Worm (Caenorhabditis elegans) whole organism, mixed stage, embryonic: Measurements from ENCODE around the gene ugt-16.

Source experiments
- blmp-1 ChIP-seq: fragments of 150-350 bp; optimal IDR thresholded peaks from 2 replicates; lab custom pipeline; 2014; ENCODE audit warnings: missing biosample characterization, missing genetic modification characterization
- ceh-43 ChIP-seq: fragments of 200-800 bp; sonication (Bioruptor generic); optimal IDR thresholded peaks from 2 replicates; lab custom pipeline; 2018; ENCODE audit warnings: mild to moderate bottlenecking, missing genetic modification characterization, moderate library complexity, missing compliant biosample characterization
- ceh-83 ChIP-seq: fragments of 200-800 bp; sonication (Bioruptor generic); optimal IDR thresholded peaks from 2 replicates; lab custom pipeline; 2018; ENCODE audit warnings: mild to moderate bottlenecking, missing genetic modification characterization, missing compliant biosample characterization
- ces-1 ChIP-seq: fragments of 150-350 bp; optimal IDR thresholded peaks from 2 replicates; lab custom pipeline; 2014; ENCODE audit warnings: missing biosample characterization, missing genetic modification reagents, missing genetic modification characterization
- cnd-1 ChIP-seq: fragments of 200-800 bp; sonication (Bioruptor generic); optimal IDR thresholded peaks from 2 replicates; lab custom pipeline; 2018; ENCODE audit warnings: mild to moderate bottlenecking, missing genetic modification characterization, missing compliant biosample characterization
- elt-1 ChIP-seq: sonication (generic microtip); optimal IDR thresholded peaks from 2 replicates; lab custom pipeline; 2017; ENCODE audit warnings: missing genetic modification characterization, mild to moderate bottlenecking, missing compliant biosample characterization, antibody characterized with exemption, moderate library complexity, borderline replicate concordance; ENCODE audit not compliant: insufficient read depth
- elt-3 ChIP-seq: fragments of 150-350 bp; optimal IDR thresholded peaks from 2 replicates; lab custom pipeline; 2014; ENCODE audit warnings: missing biosample characterization, missing genetic modification characterization
- flh-1 ChIP-seq: fragments of 200-800 bp; sonication (Bioruptor generic); optimal IDR thresholded peaks from 2 replicates; lab custom pipeline; 2018; ENCODE audit warnings: mild to moderate bottlenecking, missing genetic modification characterization, moderate library complexity, missing compliant biosample characterization
- ham-2 ChIP-seq: fragments of 200-800 bp; sonication (Bioruptor generic); optimal IDR thresholded peaks from 2 replicates; lab custom pipeline; 2018; ENCODE audit warnings: mild to moderate bottlenecking, missing genetic modification characterization, missing compliant biosample characterization
- lin-32 ChIP-seq: fragments of 200-800 bp; sonication (Bioruptor generic); optimal IDR thresholded peaks from 2 replicates; lab custom pipeline; 2018; ENCODE audit warnings: mild to moderate bottlenecking, missing genetic modification characterization, missing compliant biosample characterization
- mab-5 ChIP-seq: fragments of 150-350 bp; optimal IDR thresholded peaks from 2 replicates; lab custom pipeline; 2014; ENCODE audit warnings: missing biosample characterization, missing genetic modification characterization
- mep-1 ChIP-seq: fragments of 150-350 bp; optimal IDR thresholded peaks from 2 replicates; lab custom pipeline; 2017; ENCODE audit warnings: missing biosample characterization, missing genetic modification reagents, missing genetic modification characterization, inconsistent platforms
- mls-2 ChIP-seq: sonication (generic microtip); optimal IDR thresholded peaks from 2 replicates; lab custom pipeline; 2016; ENCODE audit warnings: mild to moderate bottlenecking, missing genetic modification characterization, moderate library complexity, missing compliant biosample characterization
- nhr-12 ChIP-seq: fragments of 150-350 bp; optimal IDR thresholded peaks from 2 replicates; lab custom pipeline; 2014; ENCODE audit warnings: missing biosample characterization, missing genetic modification characterization
- nhr-2 ChIP-seq: fragments of 150-350 bp; optimal IDR thresholded peaks from 2 replicates; lab custom pipeline; 2014; ENCODE audit warnings: missing biosample characterization, missing genetic modification characterization
- nhr-237 ChIP-seq: fragments of 150-350 bp; optimal IDR thresholded peaks from 2 replicates; lab custom pipeline; 2014; ENCODE audit warnings: missing biosample characterization, missing genetic modification characterization
- nhr-28 ChIP-seq: fragments of 150-350 bp; optimal IDR thresholded peaks from 2 replicates; lab custom pipeline; 2014; ENCODE audit warnings: missing biosample characterization, missing genetic modification characterization
- pha-4 ChIP-seq: fragments of 150-350 bp; optimal IDR thresholded peaks from 2 replicates; lab custom pipeline; 2018; ENCODE audit warnings: missing biosample characterization, missing genetic modification reagents, missing genetic modification characterization
- sem-2 ChIP-seq: fragments of 200-800 bp; sonication (Bioruptor generic); optimal IDR thresholded peaks from 2 replicates; lab custom pipeline; 2018; ENCODE audit warnings: mild to moderate bottlenecking, missing genetic modification characterization, missing compliant biosample characterization
- snpc-4 ChIP-seq: fragments of 150-350 bp; optimal IDR thresholded peaks from 2 replicates; lab custom pipeline; 2014; ENCODE audit warnings: missing biosample characterization, missing genetic modification characterization
- sptf-1 ChIP-seq: sonication (generic microtip); optimal IDR thresholded peaks from 2 replicates; lab custom pipeline; 2017; ENCODE audit warnings: mild to moderate bottlenecking, missing genetic modification characterization, moderate library complexity, missing compliant biosample characterization
- tbx-8 ChIP-seq: fragments of 200-800 bp; sonication (Bioruptor generic); optimal IDR thresholded peaks from 2 replicates; lab custom pipeline; 2018; ENCODE audit warnings: mild to moderate bottlenecking, missing genetic modification characterization, moderate library complexity, missing compliant biosample characterization
- unc-120 ChIP-seq: sonication (generic microtip); optimal IDR thresholded peaks from 2 replicates; lab custom pipeline; 2017; ENCODE audit warnings: missing genetic modification characterization, missing compliant biosample characterization; ENCODE audit not compliant: poor library complexity, severe bottlenecking
- unc-39 ChIP-seq: fragments of 150-350 bp; optimal IDR thresholded peaks from 2 replicates; lab custom pipeline; 2014; ENCODE audit warnings: missing biosample characterization, missing genetic modification characterization
- unc-62 ChIP-seq: fragments of 150-350 bp; optimal IDR thresholded peaks from 2 replicates; lab custom pipeline; 2014; ENCODE audit warnings: missing biosample characterization, missing genetic modification reagents, missing genetic modification characterization
- ztf-11 ChIP-seq: fragments of 150-350 bp; optimal IDR thresholded peaks from 2 replicates; lab custom pipeline; 2014; ENCODE audit warnings: missing biosample characterization, missing genetic modification characterization

Gene ugt-16

DNA sequence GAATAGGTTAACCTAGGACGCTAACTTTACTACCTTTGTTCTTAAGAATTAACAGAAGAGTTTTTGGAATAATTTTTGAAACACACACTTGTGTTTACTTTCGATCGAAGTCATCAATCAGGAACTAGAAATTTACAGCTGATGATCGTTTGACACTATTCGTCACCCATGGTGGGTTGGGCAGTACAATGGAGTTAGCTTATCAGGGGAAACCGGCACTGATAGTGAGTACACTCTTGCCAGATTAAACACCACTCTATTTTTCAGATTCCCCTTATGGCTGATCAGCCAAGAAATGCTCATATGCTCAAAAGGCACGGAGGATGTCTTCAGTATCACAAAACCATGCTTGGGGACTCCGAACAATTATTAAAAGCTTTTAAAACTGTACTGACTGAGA is 2.8 kb upstream of the ugt-16 start:
- TF ChIP-seq nhr-12 (tag; lab: Kevin White, UChicago) (no peak), mab-5 (tag; lab: Kevin White, UChicago) (no peak), unc-62 (GFP tag; lab: Kevin White, UChicago) (no peak), mep-1 (tag; lab: Kevin White, UChicago) (no peak), blmp-1 (tag; lab: Kevin White, UChicago) (no peak), elt-3 (tag; lab: Kevin White, UChicago) (no peak), nhr-2 (tag; lab: Kevin White, UChicago) (no peak)

DNA sequence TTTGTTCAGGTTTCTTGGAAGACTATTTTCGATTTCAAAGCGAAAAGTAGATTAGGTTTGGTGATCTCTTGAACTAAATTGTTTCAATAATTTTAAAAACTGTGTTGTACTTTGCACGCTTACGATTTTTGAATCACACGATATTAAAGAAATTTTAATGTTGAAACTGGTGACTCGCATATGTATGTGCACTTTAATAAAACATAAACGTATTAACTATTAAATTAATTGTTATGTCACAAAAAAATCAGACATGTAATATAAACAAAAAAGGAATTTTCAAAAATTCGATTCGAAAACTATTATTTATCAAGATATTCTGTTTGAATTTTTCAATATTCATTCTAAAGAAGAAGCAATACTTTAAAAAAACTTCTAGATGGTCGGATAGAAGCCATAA is 2.4 kb downstream of the ugt-16 start, which contains the start of gene ugt-15:
TSS of gene ugt-15 (plus strand) at position 301 of the 400 bp plus-strand sequence.
- no peak for TF ChIP-seq elt-1
- no peak for TF ChIP-seq nhr-237 (tag; lab: Kevin White, UChicago)

DNA sequence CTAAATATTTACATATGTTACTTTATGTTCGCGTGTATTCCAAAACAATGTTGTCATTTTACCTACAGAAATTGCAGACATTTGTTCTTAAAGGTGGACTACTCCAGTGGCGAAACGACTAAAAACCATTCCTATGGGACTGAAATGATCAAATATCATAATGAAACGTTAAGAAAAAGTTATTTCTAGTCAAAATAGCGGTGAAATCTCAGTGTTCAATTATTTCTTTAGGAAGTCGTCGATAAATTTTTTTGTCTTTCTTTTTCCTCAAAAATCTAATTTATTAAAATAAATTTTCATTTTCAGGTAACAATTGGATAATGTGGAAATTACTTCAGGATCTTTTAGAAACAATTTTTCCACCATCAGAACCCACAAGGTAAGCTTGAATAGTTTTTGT is 10.6 kb downstream of the ugt-16 start, which contains the start of gene C44H9.4:
TSS of gene C44H9.4 (plus strand) at position 301 of the 400 bp plus-strand sequence.
- TF ChIP-seq tbx-8 (GFP tag; lab: Kevin White, UChicago) (no peak), elt-1 (no peak), ham-2 (no peak)

DNA sequence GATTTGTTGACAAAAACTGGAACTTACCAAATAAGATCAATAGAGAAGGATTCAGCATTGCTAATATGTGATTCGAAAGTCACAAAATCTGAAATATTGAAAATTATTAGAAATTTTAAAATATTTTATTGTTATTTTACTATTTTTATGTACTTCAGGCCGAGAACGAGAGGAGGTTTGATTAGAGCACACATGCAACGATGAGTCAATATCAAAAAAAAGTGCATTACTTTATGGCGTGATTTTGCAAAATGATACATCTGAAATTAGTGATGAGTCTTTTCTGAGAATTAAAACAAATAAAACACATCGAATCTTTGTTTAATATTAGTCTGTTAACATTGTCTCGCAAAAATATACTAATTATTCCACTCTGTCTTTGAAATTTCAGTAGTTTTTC is 19.9 kb downstream of the ugt-16 start:
- no peak for TF ChIP-seq mep-1 (tag; lab: Kevin White, UChicago)
- no peak for TF ChIP-seq unc-120 (tag; lab: Kevin White, UChicago)
- no peak for TF ChIP-seq sem-2 (GFP tag; lab: Kevin White, UChicago)
- no peak for TF ChIP-seq unc-62 (GFP tag; lab: Kevin White, UChicago)
- no peak for TF ChIP-seq blmp-1 (tag; lab: Kevin White, UChicago)
- TF ChIP-seq tbx-8 (GFP tag; lab: Kevin White, UChicago), result no peak
- TF ChIP-seq ceh-83 (GFP tag; lab: Kevin White, UChicago), result no peak
- TF ChIP-seq mls-2 (tag; lab: Kevin White, UChicago), result no peak
- no peak for TF ChIP-seq elt-1
- no peak for TF ChIP-seq ham-2
- TF ChIP-seq ces-1 (GFP tag; lab: Kevin White, UChicago), result no peak
- no peak for TF ChIP-seq unc-39
- no peak for TF ChIP-seq sptf-1 (tag; lab: Kevin White, UChicago)
- TF ChIP-seq pha-4 (tag; lab: Kevin White, UChicago), result no peak
- TF ChIP-seq nhr-28, result no peak
- TF ChIP-seq mab-5 (tag; lab: Kevin White, UChicago), result no peak
- TF ChIP-seq flh-1, result no peak
- no peak for TF ChIP-seq ceh-43

DNA sequence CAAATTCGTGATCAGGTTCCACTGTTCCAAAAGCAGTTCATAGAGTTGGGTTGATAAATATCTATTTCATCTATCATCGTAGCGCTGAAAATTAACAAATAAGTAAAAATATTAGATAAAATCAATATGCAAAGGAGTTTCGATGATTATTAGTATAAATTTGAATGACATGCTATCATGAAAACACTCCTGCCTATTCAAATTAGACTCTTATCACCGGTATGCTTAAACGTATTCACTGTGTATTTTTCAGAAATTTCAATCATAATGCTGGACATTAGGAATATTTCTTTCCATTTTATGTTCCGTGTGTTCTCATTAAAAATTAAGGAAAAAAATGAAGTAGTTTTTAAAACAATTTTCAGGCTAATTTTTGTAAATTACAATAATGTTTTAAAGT is 20.4 kb downstream of the ugt-16 start, which contains the start of gene C44H9.6:
TSS of gene C44H9.6 (minus strand) at position 101 of the 400 bp plus-strand sequence.
- no peak for TF ChIP-seq sptf-1 (tag; lab: Kevin White, UChicago)
- no peak for TF ChIP-seq unc-39
- TF ChIP-seq cnd-1 (tag; lab: Kevin White, UChicago), result no peak

DNA sequence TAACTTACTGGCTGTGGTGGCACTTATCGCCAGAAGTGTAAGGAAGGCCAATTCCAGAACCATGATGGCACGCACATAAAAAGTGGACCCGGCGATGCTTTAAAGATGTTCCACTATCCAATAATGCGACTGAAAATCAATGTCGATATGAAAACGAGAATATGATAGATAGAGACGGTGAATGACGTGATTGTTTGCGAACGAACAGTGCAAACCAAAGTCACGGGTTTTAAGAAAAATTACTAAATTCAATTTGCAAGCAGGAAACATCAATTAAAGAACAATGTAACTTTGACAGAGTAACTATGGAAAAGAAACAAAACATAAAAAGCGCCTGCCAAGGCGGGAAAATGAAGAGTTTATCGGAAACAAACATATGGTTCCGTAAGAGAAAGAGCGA is 24.9 kb downstream of the ugt-16 start, which contains the start of gene C44H9.5:
TSS of gene C44H9.5 (minus strand) at position 129 of the 400 bp plus-strand sequence.
- TF ChIP-seq ceh-43 (no peak), unc-39 (no peak), mls-2 (tag; lab: Kevin White, UChicago) (no peak), lin-32 (no peak), flh-1 (no peak), mab-5 (tag; lab: Kevin White, UChicago) (no peak), snpc-4 (tag; lab: Kevin White, UChicago) (no peak)
- TF ChIP-seq, all 35 proteins: peak for 0

DNA sequence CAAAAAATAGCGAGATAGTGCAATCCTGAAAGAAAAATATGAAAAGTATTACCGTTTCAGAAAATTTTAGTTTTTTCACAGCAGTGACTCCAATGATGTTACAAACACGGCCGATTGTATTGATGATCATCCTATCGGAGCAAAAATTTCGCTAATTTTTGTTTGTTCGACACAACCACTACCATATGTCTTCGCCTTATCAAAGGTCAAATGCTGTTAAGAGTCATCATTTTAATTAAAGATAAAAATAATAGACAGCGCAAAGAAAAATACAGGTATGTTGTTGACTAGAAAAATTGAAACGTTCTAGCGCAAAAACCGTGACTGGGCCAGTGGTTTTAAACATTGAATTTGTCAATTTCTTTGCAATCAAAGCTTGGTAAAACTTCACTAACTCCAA is 27.5 kb downstream of the ugt-16 start:
- TF ChIP-seq ces-1 (GFP tag; lab: Kevin White, UChicago) (no peak), mab-5 (tag; lab: Kevin White, UChicago) (no peak), nhr-28 (no peak), ztf-11 (no peak), ham-2 (no peak)
